Fruit fly (Drosophila melanogaster) whole organism, larva: ENCODE data around the gene RpS3.

ENCODE experiments used
- noc ChIP-seq: fragments of 200-800 bp; sonication (Bioruptor generic); optimal IDR thresholded peaks from 3 replicates; lab custom pipeline; 2019; ENCODE audit warnings: missing biosample characterization, mild to moderate bottlenecking, missing genetic modification characterization, moderate library complexity

RpS3 gene

dm6 chr3R:23384591-23385260, 26.1 kb downstream of the RpS3 start, which contains the start of gene CG4393:
Gene CG4393, minus strand, starts transcription at chr3R:23384777.
- no peak for TF ChIP-seq noc (tag; lab: Kevin White, UChicago)

dm6 chr3R:23386021-23386457, 27.4 kb downstream of the RpS3 start:
- TF ChIP-seq noc (tag; lab: Kevin White, UChicago): no peak

dm6 chr3R:23386907-23387306, 28.3 kb downstream of the RpS3 start:
- TF ChIP-seq noc (tag; lab: Kevin White, UChicago): no peak

- TF ChIP-seq noc (tag; lab: Kevin White, UChicago): no peak
Observed at dm6 chr3R:23388798-23389197, 30.2 kb downstream of the RpS3 start, which contains the start of gene CG31515. Gene CG31515, minus strand, starts transcription at chr3R:23388898.

dm6 chr3R:23390769-23391309, 32.2 kb downstream of the RpS3 start:
- no peak for TF ChIP-seq noc (tag; lab: Kevin White, UChicago)

dm6 chr3R:23392235-23392634, 33.6 kb downstream of the RpS3 start:
- TF ChIP-seq noc (tag; lab: Kevin White, UChicago): no peak

dm6 chr3R:23393507-23393906, 34.9 kb downstream of the RpS3 start:
- TF ChIP-seq noc (tag; lab: Kevin White, UChicago): no peak

dm6 chr3R:23395720-23396119, 37.1 kb downstream of the RpS3 start:
- TF ChIP-seq noc (tag; lab: Kevin White, UChicago): no peak

- no peak for TF ChIP-seq noc (tag; lab: Kevin White, UChicago)
Observed at dm6 chr3R:23396548-23397294, 38.1 kb downstream of the RpS3 start.

- TF ChIP-seq noc (tag; lab: Kevin White, UChicago): no peak
Observed at dm6 chr3R:23398979-23399378, 40.4 kb downstream of the RpS3 start.

- no peak for TF ChIP-seq noc (tag; lab: Kevin White, UChicago)
Observed at dm6 chr3R:23399679-23400078, 41.1 kb downstream of the RpS3 start.

- no peak for TF ChIP-seq noc (tag; lab: Kevin White, UChicago)
Observed at dm6 chr3R:23401519-23401918, 42.9 kb downstream of the RpS3 start.

- TF ChIP-seq noc (tag; lab: Kevin White, UChicago): no peak
Observed at dm6 chr3R:23402508-23402907, 43.9 kb downstream of the RpS3 start, which contains the start of gene Ir94d. Gene Ir94d, plus strand, starts transcription at chr3R:23402808.

- TF ChIP-seq noc (tag; lab: Kevin White, UChicago): no peak
Observed at dm6 chr3R:23403628-23404027, 45.0 kb downstream of the RpS3 start, which contains the start of gene CG17380. Gene CG17380, minus strand, starts transcription at chr3R:23403728.

- TF ChIP-seq noc (tag; lab: Kevin White, UChicago): no peak
Observed at dm6 chr3R:23405209-23405608, 46.6 kb downstream of the RpS3 start, which contains the start of gene Ir94e. Gene Ir94e, plus strand, starts transcription at chr3R:23405509.

- no peak for TF ChIP-seq noc (tag; lab: Kevin White, UChicago)
Observed at dm6 chr3R:23407880-23408279, 49.3 kb downstream of the RpS3 start.
